Worm (Caenorhabditis elegans) whole organism, L3 larva: ENCODE measurements around the gene B0024.15.
A peak's percentile ranks its signal among the peaks of the same experiment; 100 is the strongest.

Source experiments
- R02D3.7 ChIP-seq: fragments of 150-350 bp; optimal IDR thresholded peaks from 2 replicates; lab custom pipeline; 2014; ENCODE audit warnings: missing biosample characterization, missing genetic modification characterization
- ZK546.5 ChIP-seq: sonication (generic microtip); optimal IDR thresholded peaks from 2 replicates; lab custom pipeline; 2017; ENCODE audit warnings: missing biosample characterization, missing genetic modification characterization
- aly-2 ChIP-seq: fragments of 150-350 bp; optimal IDR thresholded peaks from 2 replicates; lab custom pipeline; 2014; ENCODE audit warnings: missing biosample characterization, missing genetic modification characterization
- ama-1 ChIP-seq: fragments of 150-350 bp; optimal IDR thresholded peaks from 2 replicates; lab custom pipeline; 2018
- ceh-16 ChIP-seq: sonication (generic microtip); optimal IDR thresholded peaks from 2 replicates; lab custom pipeline; 2017; ENCODE audit warnings: missing biosample characterization, missing genetic modification characterization
- ceh-28 ChIP-seq: fragments of 150-350 bp; optimal IDR thresholded peaks from 2 replicates; lab custom pipeline; 2014; ENCODE audit warnings: missing biosample characterization, missing genetic modification reagents, missing genetic modification characterization
- daf-12 ChIP-seq: fragments of 150-350 bp; optimal IDR thresholded peaks from 2 replicates; lab custom pipeline; 2014; ENCODE audit warnings: missing biosample characterization, missing genetic modification reagents, missing genetic modification characterization
- elt-1 ChIP-seq: fragments of 150-350 bp; optimal IDR thresholded peaks from 2 replicates; lab custom pipeline; 2014; ENCODE audit warnings: missing biosample characterization, missing genetic modification characterization
- elt-2 ChIP-seq: sonication (generic microtip); optimal IDR thresholded peaks from 2 replicates; lab custom pipeline; 2016; ENCODE audit warnings: missing genetic modification reagents, mild to moderate bottlenecking, missing genetic modification characterization, missing compliant biosample characterization
- elt-3 ChIP-seq, 3 experiments: fragments of 150-350 bp in 1 of 3; sonication (generic microtip) in 2 of 3; optimal IDR thresholded peaks; 2 replicates in 2 of 3; 4 replicates in 1 of 3; lab custom pipeline; 2014 to 2017; ENCODE audit warnings: missing biosample characterization in 3 of 3, missing genetic modification characterization in 3 of 3
- fos-1 ChIP-seq: fragments of 150-350 bp; optimal IDR thresholded peaks from 2 replicates; lab custom pipeline; 2014; ENCODE audit warnings: missing biosample characterization, missing genetic modification characterization
- hmg-11 ChIP-seq: sonication (generic microtip); optimal IDR thresholded peaks from 2 replicates; lab custom pipeline; 2016; ENCODE audit warnings: missing genetic modification characterization, missing compliant biosample characterization
- jun-1 ChIP-seq: fragments of 150-350 bp; optimal IDR thresholded peaks from 2 replicates; lab custom pipeline; 2014; ENCODE audit warnings: missing biosample characterization, missing genetic modification reagents, missing genetic modification characterization
- lin-15B ChIP-seq: fragments of 150-350 bp; optimal IDR thresholded peaks from 2 replicates; lab custom pipeline; 2014; ENCODE audit warnings: missing biosample characterization, missing genetic modification characterization
- lin-39 ChIP-seq: fragments of 150-350 bp; optimal IDR thresholded peaks from 2 replicates; lab custom pipeline; 2018; ENCODE audit warnings: missing biosample characterization, missing genetic modification reagents, missing genetic modification characterization
- lsy-12 ChIP-seq: sonication (generic microtip); optimal IDR thresholded peaks from 2 replicates; lab custom pipeline; 2016; ENCODE audit warnings: mild to moderate bottlenecking, missing genetic modification characterization, missing compliant biosample characterization
- mdl-1 ChIP-seq: fragments of 150-350 bp; optimal IDR thresholded peaks from 2 replicates; lab custom pipeline; 2014; ENCODE audit warnings: missing biosample characterization, missing genetic modification characterization
- mml-1 ChIP-seq: fragments of 150-350 bp; sonication (generic microtip); optimal IDR thresholded peaks from 3 replicates; lab custom pipeline; 2014; ENCODE audit warnings: missing biosample characterization, missing genetic modification characterization
- nfya-1 ChIP-seq: sonication (generic microtip); optimal IDR thresholded peaks from 2 replicates; lab custom pipeline; 2017; ENCODE audit warnings: missing genetic modification characterization, mild to moderate bottlenecking, missing compliant biosample characterization, antibody characterized with exemption, moderate library complexity; ENCODE audit not compliant: insufficient read depth
- nhr-11 ChIP-seq: fragments of 150-350 bp; optimal IDR thresholded peaks from 2 replicates; lab custom pipeline; 2014; ENCODE audit warnings: missing biosample characterization, missing genetic modification characterization
- nhr-23 ChIP-seq: fragments of 150-350 bp; optimal IDR thresholded peaks from 2 replicates; lab custom pipeline; 2014; ENCODE audit warnings: missing biosample characterization, missing genetic modification reagents, missing genetic modification characterization
- nhr-28 ChIP-seq: fragments of 150-350 bp; optimal IDR thresholded peaks from 2 replicates; lab custom pipeline; 2014; ENCODE audit warnings: missing biosample characterization, missing genetic modification characterization
- nhr-77 ChIP-seq: fragments of 150-350 bp; optimal IDR thresholded peaks from 2 replicates; lab custom pipeline; 2014; ENCODE audit warnings: missing biosample characterization, missing genetic modification characterization
- pha-4 ChIP-seq: fragments of 150-350 bp; optimal IDR thresholded peaks from 2 replicates; lab custom pipeline; 2014; ENCODE audit warnings: missing biosample characterization, missing genetic modification reagents, missing genetic modification characterization
- pqm-1 ChIP-seq: fragments of 150-350 bp; optimal IDR thresholded peaks from 2 replicates; lab custom pipeline; 2017; ENCODE audit warnings: missing biosample characterization, missing genetic modification characterization, inconsistent platforms
- sea-2 ChIP-seq: fragments of 150-350 bp; sonication (generic microtip); optimal IDR thresholded peaks from 4 replicates; lab custom pipeline; 2014; ENCODE audit warnings: missing biosample characterization, missing genetic modification reagents, missing genetic modification characterization
- snpc-4 ChIP-seq: fragments of 150-350 bp; optimal IDR thresholded peaks from 2 replicates; lab custom pipeline; 2014; ENCODE audit warnings: missing biosample characterization, missing genetic modification characterization
- unc-62 ChIP-seq: fragments of 150-350 bp; sonication (generic microtip); optimal IDR thresholded peaks from 4 replicates; lab custom pipeline; 2014; ENCODE audit warnings: missing biosample characterization, missing genetic modification reagents, missing genetic modification characterization

B0024.15 gene

DNA sequence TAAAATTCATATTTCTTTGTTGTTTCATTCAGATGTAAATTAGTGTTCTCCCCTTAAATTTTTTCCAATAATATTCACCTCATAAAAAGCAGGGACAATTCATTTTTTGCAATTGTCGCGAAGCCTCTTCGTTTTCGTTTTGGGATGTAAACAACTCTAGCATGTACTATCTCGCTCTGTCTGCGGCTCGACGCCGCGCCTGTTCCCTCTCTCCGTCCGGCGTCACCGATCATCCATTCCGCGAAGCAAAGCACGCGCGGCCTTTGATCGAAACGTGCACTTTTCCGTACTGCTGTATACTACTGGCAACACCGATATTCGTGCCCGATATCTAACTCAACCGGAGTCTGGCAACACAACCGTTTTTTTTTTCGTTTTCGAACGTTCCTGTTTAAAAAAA, 42.9 kb upstream of the B0024.15 start:
- TF ChIP-seq nhr-28 (tag; lab: Kevin White, UChicago) (no peak), elt-2 (tag; lab: Kevin White, UChicago) (peak; percentile 19), unc-62 (GFP tag; lab: Kevin White, UChicago) (no peak), elt-3 (tag; optimal IDR thresholded peaks at IDR 0.05; lab: Kevin White, UChicago) (no peak), lin-39 (tag; lab: Kevin White, UChicago) (peak; percentile 13), snpc-4 (tag; lab: Kevin White, UChicago) (peak; percentile 10), pha-4 (peak; percentile 67), nfya-1 (tag; lab: Kevin White, UChicago) (peak; percentile 41), R02D3.7 (tag; lab: Kevin White, UChicago) (no peak), hmg-11 (peak; percentile 38)

DNA sequence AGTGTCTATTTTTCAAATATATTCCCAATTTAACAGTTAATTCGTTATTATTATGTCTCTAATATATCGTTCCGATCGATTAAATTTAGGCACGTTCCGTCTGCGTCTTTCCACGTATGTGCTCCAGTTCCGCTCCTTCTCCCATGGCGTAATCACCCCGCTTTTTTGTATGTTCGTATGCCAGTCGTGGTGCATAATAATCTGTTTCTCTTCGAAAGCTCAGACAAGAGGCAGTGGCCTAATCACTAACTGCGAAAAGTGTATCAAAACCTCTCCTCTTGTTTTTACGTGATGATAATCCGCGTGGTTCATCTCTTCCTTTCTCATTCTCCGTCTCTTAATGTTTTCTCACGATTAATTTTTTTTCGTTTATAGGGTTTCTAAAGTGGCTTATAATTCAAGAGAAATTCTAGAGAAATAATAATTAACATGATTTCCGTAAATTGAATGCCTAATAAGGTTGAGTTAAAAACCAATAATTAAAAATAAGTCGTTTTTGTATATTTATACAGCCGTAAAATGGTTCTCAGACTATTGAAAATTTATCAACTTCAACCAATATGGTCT, 42.1 kb upstream of the B0024.15 start:
- TF ChIP-seq ama-1 (lab: Kevin White, UChicago) (peak; percentile 75), elt-1 (tag; lab: Kevin White, UChicago) (no peak)

DNA sequence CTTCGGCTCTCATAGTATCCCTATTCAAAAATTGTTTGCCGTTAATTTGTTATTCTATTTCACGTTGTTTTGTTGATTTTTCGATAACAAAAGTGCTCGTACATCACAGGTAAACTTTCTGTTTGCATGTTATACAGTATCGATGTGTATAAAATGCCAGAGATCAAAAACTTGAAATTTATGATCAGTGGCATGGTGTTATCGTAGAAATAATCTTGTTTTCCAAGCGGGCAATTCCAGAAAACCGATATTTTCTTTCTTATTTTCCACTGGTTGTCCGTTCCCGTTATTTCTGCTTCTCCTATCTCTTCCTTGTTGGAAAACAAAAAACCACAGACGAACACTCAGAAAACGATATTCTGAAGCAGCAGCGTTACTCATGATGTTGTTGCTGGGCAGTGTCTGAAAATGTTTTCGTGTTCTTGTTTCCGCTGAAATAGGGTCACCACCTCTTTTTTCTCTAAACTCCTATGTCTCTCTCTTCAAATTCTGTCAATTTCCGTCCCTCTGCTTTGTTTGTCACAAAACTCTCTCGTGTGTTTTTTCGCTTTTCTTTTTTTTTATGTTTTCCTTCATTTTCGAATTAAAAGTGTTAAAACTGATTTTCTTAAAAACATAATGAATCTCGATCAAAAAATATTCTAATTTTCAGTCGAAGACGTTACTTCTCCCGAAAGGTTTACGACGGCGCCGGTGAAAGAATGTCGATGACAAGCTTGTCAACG, 41.4 kb upstream of the B0024.15 start, which contains the start of gene akt-1:
TSS of gene akt-1 (plus strand) at position 651 of the 725 bp plus-strand sequence.
- TF ChIP-seq fos-1: no peak
- peak; percentile 77 for TF ChIP-seq pqm-1
- peak; percentile 4 for TF ChIP-seq hmg-11
- peak; percentile 17 for TF ChIP-seq elt-2 (tag; lab: Kevin White, UChicago)
- TF ChIP-seq pha-4: peak; percentile 1

DNA sequence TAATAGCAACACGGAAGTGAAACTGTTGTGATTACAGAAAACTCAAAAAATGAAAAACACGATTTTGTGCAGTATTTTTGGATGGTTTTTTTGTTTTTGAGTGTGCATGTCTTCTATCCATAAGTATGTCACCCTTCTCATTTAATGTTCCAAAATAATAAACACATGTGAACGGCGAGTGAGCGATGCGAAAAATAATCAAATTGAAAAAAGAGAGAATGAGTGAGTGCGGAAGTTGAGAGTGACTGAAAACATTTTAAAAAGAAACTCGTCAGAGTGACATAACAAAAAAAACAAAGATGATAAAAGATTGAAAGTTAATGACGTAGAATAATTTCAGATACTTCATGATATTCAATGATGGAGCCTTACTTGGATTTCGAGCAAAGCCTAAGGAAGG, 40.3 kb upstream of the B0024.15 start:
- TF ChIP-seq mdl-1 (tag; lab: Kevin White, UChicago) (no peak), lsy-12 (tag; lab: Kevin White, UChicago) (no peak), aly-2 (tag; lab: Kevin White, UChicago) (no peak), lin-39 (tag; lab: Kevin White, UChicago) (no peak)

DNA sequence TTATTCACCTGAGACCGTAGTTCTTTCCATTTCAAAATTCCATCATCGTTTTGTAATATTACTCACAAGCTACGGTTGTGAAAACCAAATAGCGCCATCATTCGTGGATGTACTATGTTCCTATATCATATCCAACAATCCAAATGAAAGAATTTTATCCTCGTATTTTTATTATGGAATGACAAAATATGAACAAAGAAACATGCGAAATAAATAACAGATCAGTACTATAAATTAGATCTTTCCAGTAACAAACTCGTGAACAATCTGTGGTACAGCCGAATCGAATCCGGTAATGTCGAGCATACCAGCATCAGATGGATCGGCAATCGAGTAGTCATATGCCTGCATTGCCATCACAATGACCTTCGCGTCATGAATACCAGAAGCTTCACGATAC, 37.2 kb upstream of the B0024.15 start:
- TF ChIP-seq ama-1 (lab: Kevin White, UChicago): peak; percentile 53
- TF ChIP-seq nhr-11 (tag; lab: Kevin White, UChicago): no peak

DNA sequence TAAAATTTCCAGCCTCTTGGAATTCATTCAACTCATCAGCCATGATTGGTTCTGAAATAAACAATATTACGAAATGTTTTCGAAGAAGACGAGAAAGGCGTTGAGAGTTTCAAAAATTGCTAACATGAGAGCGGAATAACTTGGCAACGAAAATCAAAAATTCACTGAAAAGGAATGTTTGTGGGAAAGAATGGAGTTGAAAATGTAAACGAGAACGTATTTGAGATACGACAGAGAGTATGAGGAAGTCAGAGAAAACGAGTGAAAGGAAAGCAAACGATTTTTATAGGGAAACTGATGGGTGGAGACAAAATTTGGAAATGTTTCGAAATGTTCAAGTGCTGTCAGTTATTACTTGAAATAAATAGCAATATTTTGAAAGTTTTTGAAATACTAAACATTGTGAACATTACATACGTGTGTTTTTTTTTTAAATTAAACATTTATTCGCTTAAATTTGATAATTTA, 34.8 kb upstream of the B0024.15 start, which contains the start of gene rop-1:
TSS of gene rop-1 (minus strand) at position 51 of the 468 bp plus-strand sequence.
- peak; percentile 32 for TF ChIP-seq pqm-1
- TF ChIP-seq elt-2 (tag; lab: Kevin White, UChicago): peak; percentile 13
- no peak for TF ChIP-seq nhr-77 (tag; lab: Kevin White, UChicago)
- TF ChIP-seq nfya-1 (tag; lab: Kevin White, UChicago): peak; percentile 7
- TF ChIP-seq ZK546.5: no peak
- TF ChIP-seq mml-1 (tag; lab: Kevin White, UChicago): no peak
- peak; percentile 62 for TF ChIP-seq pha-4

DNA sequence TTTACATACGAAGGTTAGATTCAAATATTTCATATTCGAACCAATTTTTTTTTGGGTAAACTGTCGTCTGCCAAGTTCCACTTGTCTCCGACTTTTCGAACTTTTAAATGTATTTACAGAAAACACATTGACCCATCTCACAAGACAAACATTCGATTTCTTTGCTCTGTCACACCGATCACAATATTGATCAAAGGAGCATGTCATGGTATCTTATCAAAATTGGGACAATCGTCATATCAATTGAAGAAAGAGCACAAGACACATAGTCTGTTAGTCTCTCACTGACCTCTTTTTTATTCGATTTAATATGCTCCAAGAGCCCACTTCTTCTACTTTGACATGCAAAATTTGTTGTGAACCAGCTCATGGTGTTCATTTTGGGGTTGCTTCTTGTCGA, 33.8 kb upstream of the B0024.15 start, which contains the start of gene nhr-232:
TSS of gene nhr-232 (plus strand) at position 121 of the 400 bp plus-strand sequence.
- no peak for TF ChIP-seq ceh-28 (tag; lab: Kevin White, UChicago)
- no peak for TF ChIP-seq nhr-77 (tag; lab: Kevin White, UChicago)
- no peak for TF ChIP-seq ama-1 (lab: Kevin White, UChicago)
- no peak for TF ChIP-seq lsy-12 (tag; lab: Kevin White, UChicago)
- TF ChIP-seq daf-12: no peak
- TF ChIP-seq snpc-4 (tag; lab: Kevin White, UChicago): no peak
- no peak for TF ChIP-seq nfya-1 (tag; lab: Kevin White, UChicago)
- no peak for TF ChIP-seq sea-2 (GFP tag; lab: Kevin White, UChicago)
- TF ChIP-seq lin-15B (tag; lab: Kevin White, UChicago): no peak
- TF ChIP-seq elt-2 (tag; lab: Kevin White, UChicago): peak; percentile 81
- TF ChIP-seq jun-1 (tag; lab: Kevin White, UChicago): peak; percentile 27
- TF ChIP-seq pqm-1: peak; percentile 84
- peak; percentile 70 for TF ChIP-seq pha-4
- TF ChIP-seq nhr-23 (tag; lab: Kevin White, UChicago): no peak
- TF ChIP-seq ceh-16 (tag; lab: Kevin White, UChicago): no peak
